Worm (Caenorhabditis elegans): ENCODE results near the gene Y82E9BR.18.
A peak's percentile ranks its signal among the peaks of the same experiment; 100 is the strongest.

Gene Y82E9BR.18

DNA sequence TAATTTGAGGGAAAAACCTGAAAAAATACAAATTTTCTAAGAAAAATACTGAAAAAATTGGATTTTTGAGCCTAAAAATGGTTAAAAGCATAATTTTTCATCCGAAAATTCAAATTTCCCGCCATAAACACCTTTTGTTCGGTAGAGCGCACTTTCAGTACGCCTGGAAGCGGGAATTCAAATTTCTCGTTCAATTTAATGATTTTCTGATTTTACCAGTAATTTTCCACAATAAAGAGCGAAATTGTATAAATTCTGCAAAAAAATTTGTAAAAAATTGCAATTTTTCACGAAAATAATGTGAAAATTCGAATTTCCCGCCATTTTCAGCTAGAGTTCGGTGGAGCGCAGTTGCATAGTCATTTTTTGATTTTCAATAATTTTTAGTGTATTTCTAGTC is 54.9 kb downstream of the Y82E9BR.18 start:
- TF ChIP-seq ztf-11 (tag; optimal IDR thresholded peaks at IDR 0.05) (no peak), sptf-1 (tag; optimal IDR thresholded peaks at IDR 0.05) (no peak), flh-1 (GFP tag; optimal IDR thresholded peaks at IDR 0.05) (no peak), pha-4 (tag; optimal IDR thresholded peaks at IDR 0.05) (no peak), hlh-1 (tag; optimal IDR thresholded peaks at IDR 0.05) (no peak), nhr-76 (tag; optimal IDR thresholded peaks at IDR 0.05) (no peak), bed-3 (GFP tag; optimal IDR thresholded peaks at IDR 0.05) (no peak), ces-1 (GFP tag; optimal IDR thresholded peaks at IDR 0.05) (no peak), snpc-4 (tag; optimal IDR thresholded peaks at IDR 0.05) (no peak), elt-1 (tag; optimal IDR thresholded peaks at IDR 0.05; ENCODE audit: borderline replicate concordance, insufficient read depth) (no peak), elt-3 (tag; optimal IDR thresholded peaks at IDR 0.05) (no peak)

DNA sequence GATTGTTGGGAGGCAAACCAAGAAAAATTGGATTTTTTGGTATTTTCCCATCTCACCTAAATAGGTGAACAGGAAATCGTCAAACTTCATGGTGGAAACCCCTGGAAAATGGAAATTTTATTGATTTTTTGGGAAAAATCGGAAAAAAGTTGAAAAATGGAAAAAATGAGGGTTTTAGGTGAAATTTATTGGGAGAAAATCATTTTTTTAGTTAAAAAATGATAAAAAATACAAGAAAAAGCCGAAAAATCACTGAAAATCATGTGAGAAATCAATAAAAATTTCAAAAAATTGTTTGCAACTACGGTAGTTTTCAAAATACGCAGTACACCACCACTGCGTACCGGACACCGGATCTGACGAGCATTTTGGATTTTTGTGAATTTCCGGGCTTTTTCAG is 56.2 kb downstream of the Y82E9BR.18 start, which contains the start of gene lelo-2:
Gene lelo-2 (minus strand): TSS at position 101 of the 400 bp plus-strand sequence.
- no peak for TF ChIP-seq ham-2 (GFP tag; optimal IDR thresholded peaks at IDR 0.05)
- TF ChIP-seq M03D4.4 (tag; optimal IDR thresholded peaks at IDR 0.05), result no peak
- TF ChIP-seq ceh-39 (tag; optimal IDR thresholded peaks at IDR 0.05), result no peak
- no peak for TF ChIP-seq unc-62 (GFP tag; optimal IDR thresholded peaks at IDR 0.05)
- no peak for TF ChIP-seq unc-39 (tag; optimal IDR thresholded peaks at IDR 0.05)

DNA sequence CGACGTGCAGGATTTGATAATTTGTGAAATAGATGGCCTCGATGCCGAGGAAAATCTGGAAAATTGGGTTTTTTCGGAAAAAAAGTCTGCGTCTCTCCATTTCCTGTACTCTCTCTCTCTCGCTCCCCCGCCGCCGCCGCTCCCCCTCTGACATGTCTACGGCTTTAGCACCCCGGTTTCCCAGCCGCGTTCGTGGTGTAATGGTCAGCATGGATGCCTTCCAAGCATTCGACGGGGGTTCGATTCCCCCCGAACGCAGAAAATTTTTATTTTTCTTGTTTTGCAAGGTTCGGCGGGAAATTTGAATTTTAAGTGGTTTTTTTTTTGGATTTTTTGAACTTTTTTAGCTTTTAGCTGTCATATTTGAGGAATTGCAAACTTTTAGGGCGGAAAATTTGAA is 59.0 kb downstream of the Y82E9BR.18 start:
- TF ChIP-seq nhr-12 (tag; optimal IDR thresholded peaks at IDR 0.05) (no peak), lsy-2 (tag; optimal IDR thresholded peaks at IDR 0.05) (peak; percentile 63), M03D4.4 (tag; optimal IDR thresholded peaks at IDR 0.05) (peak; percentile 23), tbx-8 (GFP tag; optimal IDR thresholded peaks at IDR 0.05) (peak; percentile 20), unc-120 (tag; optimal IDR thresholded peaks at IDR 0.05; ENCODE audit: poor library complexity, severe bottlenecking) (peak; percentile 20), cnd-1 (tag; optimal IDR thresholded peaks at IDR 0.05) (peak; percentile 36), unc-62 (GFP tag; optimal IDR thresholded peaks at IDR 0.05) (no peak), ham-2 (GFP tag; optimal IDR thresholded peaks at IDR 0.05) (peak; percentile 29), mab-5 (tag; optimal IDR thresholded peaks at IDR 0.05) (no peak), nhr-28 (tag; optimal IDR thresholded peaks at IDR 0.05) (no peak), nhr-237 (tag; optimal IDR thresholded peaks at IDR 0.05) (no peak), ztf-11 (tag; optimal IDR thresholded peaks at IDR 0.05) (no peak), elt-1 (tag; optimal IDR thresholded peaks at IDR 0.05; ENCODE audit: borderline replicate concordance, insufficient read depth) (no peak), unc-39 (tag; optimal IDR thresholded peaks at IDR 0.05) (no peak), sem-2 (GFP tag; optimal IDR thresholded peaks at IDR 0.05) (peak; percentile 46), bed-3 (GFP tag; optimal IDR thresholded peaks at IDR 0.05) (peak; percentile 51), pha-4 (tag; optimal IDR thresholded peaks at IDR 0.05) (no peak), nhr-2 (tag; optimal IDR thresholded peaks at IDR 0.05) (no peak), zip-8 (tag; optimal IDR thresholded peaks at IDR 0.05) (no peak), ces-1 (GFP tag; optimal IDR thresholded peaks at IDR 0.05) (peak; percentile 7), drap-1 (GFP tag; optimal IDR thresholded peaks at IDR 0.05) (peak; percentile 74), nhr-76 (tag; optimal IDR thresholded peaks at IDR 0.05) (no peak), ceh-43 (GFP tag; optimal IDR thresholded peaks at IDR 0.05) (peak; percentile 14), mls-2 (tag; optimal IDR thresholded peaks at IDR 0.05) (peak; percentile 80), flh-1 (GFP tag; optimal IDR thresholded peaks at IDR 0.05) (peak; percentile 30), elt-3 (tag; optimal IDR thresholded peaks at IDR 0.05) (no peak), sptf-1 (tag; optimal IDR thresholded peaks at IDR 0.05) (peak; percentile 85), ceh-83 (GFP tag; optimal IDR thresholded peaks at IDR 0.05) (peak; percentile 62), blmp-1 (tag; optimal IDR thresholded peaks at IDR 0.05) (no peak), snpc-4 (tag; optimal IDR thresholded peaks at IDR 0.05) (no peak), hlh-1 (tag; optimal IDR thresholded peaks at IDR 0.05) (no peak), lin-32 (GFP tag; optimal IDR thresholded peaks at IDR 0.05) (no peak), lin-13 (tag; optimal IDR thresholded peaks at IDR 0.05) (peak; percentile 32), mep-1 (tag; optimal IDR thresholded peaks at IDR 0.05) (no peak), ceh-39 (tag; optimal IDR thresholded peaks at IDR 0.05) (no peak)

DNA sequence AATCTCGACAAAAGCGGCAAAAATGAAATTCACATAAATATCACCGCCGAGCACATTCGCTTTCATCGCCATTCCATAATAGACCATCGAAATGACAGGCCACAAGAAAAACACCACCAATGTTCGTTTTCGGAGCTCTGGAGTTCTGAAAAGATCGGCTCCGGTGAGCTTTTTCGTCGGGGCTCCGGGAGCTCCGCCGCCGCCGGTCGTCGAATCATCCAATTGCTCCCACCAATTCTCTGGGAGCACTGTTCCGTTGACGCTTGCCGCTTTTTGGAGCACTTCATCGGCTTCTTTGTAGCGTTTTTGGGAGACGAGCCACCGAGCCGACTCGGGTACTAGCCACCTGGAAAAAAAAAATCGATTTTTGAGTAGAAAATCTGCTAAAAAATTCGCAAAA is 61.9 kb downstream of the Y82E9BR.18 start:
- TF ChIP-seq ceh-83 (GFP tag; optimal IDR thresholded peaks at IDR 0.05) (no peak), ces-1 (GFP tag; optimal IDR thresholded peaks at IDR 0.05) (no peak), unc-62 (GFP tag; optimal IDR thresholded peaks at IDR 0.05) (no peak), drap-1 (GFP tag; optimal IDR thresholded peaks at IDR 0.05) (no peak), ceh-39 (tag; optimal IDR thresholded peaks at IDR 0.05) (no peak), sem-2 (GFP tag; optimal IDR thresholded peaks at IDR 0.05) (no peak), ceh-43 (GFP tag; optimal IDR thresholded peaks at IDR 0.05) (no peak), elt-3 (tag; optimal IDR thresholded peaks at IDR 0.05) (no peak), hlh-1 (tag; optimal IDR thresholded peaks at IDR 0.05) (no peak), ham-2 (GFP tag; optimal IDR thresholded peaks at IDR 0.05) (no peak)
